Worm (Caenorhabditis elegans) whole organism, young adult: ENCODE results near the gene nhr-38.

Experiments
- B0019.2 ChIP-seq: fragments of 200-800 bp; sonication (Bioruptor generic); conservative IDR thresholded peaks from 2 replicates; pipeline ENCODE4 v1.3.6; 2022; ENCODE audit warnings: missing genetic modification reagents, missing genetic modification characterization, missing compliant biosample characterization
- B0035.1 ChIP-seq: sonication (generic microtip); optimal IDR thresholded peaks from 2 replicates; lab custom pipeline; 2016; ENCODE audit warnings: missing genetic modification characterization, mild to moderate bottlenecking, missing compliant biosample characterization, missing genotype, missing genetic modification reagents
- B0261.1 ChIP-seq: sonication (generic microtip); optimal IDR thresholded peaks from 2 replicates; lab custom pipeline; 2016; ENCODE audit warnings: mild to moderate bottlenecking, missing genetic modification characterization, moderate library complexity, missing compliant biosample characterization
- F10E7.11 ChIP-seq: sonication (generic microtip); optimal IDR thresholded peaks from 2 replicates; lab custom pipeline; 2017; ENCODE audit warnings: mild to moderate bottlenecking, missing genetic modification characterization, moderate library complexity, missing compliant biosample characterization
- F33H1.4 ChIP-seq: fragments of 200-800 bp; sonication (Bioruptor generic); IDR thresholded peaks from 2 replicates; pipeline ENCODE4 v1.3.6; 2022; ENCODE audit warnings: missing genetic modification reagents, missing genetic modification characterization, missing compliant biosample characterization
- F39B2.1 ChIP-seq: fragments of 200-800 bp; sonication (Bioruptor generic); IDR thresholded peaks from 2 replicates; pipeline ENCODE4 v1.3.6; 2022; ENCODE audit warnings: missing genetic modification reagents, missing genetic modification characterization, missing compliant biosample characterization
- F49E8.2 ChIP-seq: sonication (generic microtip); optimal IDR thresholded peaks from 3 replicates; lab custom pipeline; 2017; ENCODE audit warnings: missing genetic modification characterization, mild to moderate bottlenecking, missing compliant biosample characterization, antibody characterized with exemption, moderate library complexity; ENCODE audit not compliant: insufficient read depth
- F52B5.7 ChIP-seq: sonication (generic microtip); optimal IDR thresholded peaks from 2 replicates; lab custom pipeline; 2016; ENCODE audit warnings: mild to moderate bottlenecking, missing genetic modification characterization, missing compliant biosample characterization
- F57A8.1 ChIP-seq: fragments of 200-800 bp; sonication (Bioruptor generic); optimal IDR thresholded peaks from 2 replicates; lab custom pipeline; 2018; ENCODE audit warnings: mild to moderate bottlenecking, missing genetic modification characterization, moderate library complexity, missing compliant biosample characterization
- F57C9.4 ChIP-seq: sonication (generic microtip); optimal IDR thresholded peaks from 2 replicates; lab custom pipeline; 2017; ENCODE audit warnings: mild to moderate bottlenecking, missing genetic modification characterization, missing compliant biosample characterization
- T26A5.8 ChIP-seq: sonication (generic microtip); optimal IDR thresholded peaks from 2 replicates; lab custom pipeline; 2016; ENCODE audit warnings: missing genetic modification characterization, missing compliant biosample characterization
- Y67H2A.10 ChIP-seq: fragments of 200-800 bp; sonication (Bioruptor generic); conservative IDR thresholded peaks from 2 replicates; pipeline ENCODE4 v1.3.6; 2022; ENCODE audit warnings: missing genetic modification reagents, missing genetic modification characterization, missing compliant biosample characterization
- Y79H2A.3 ChIP-seq: fragments of 200-800 bp; sonication (Bioruptor generic); conservative IDR thresholded peaks from 2 replicates; pipeline ENCODE4 v1.3.6; 2022; ENCODE audit warnings: missing genetic modification reagents, missing genetic modification characterization, missing compliant biosample characterization
- akir-1 ChIP-seq: fragments of 200-800 bp; sonication (Bioruptor generic); optimal IDR thresholded peaks from 2 replicates; lab custom pipeline; 2018; ENCODE audit warnings: mild to moderate bottlenecking, missing genetic modification characterization, moderate library complexity, missing compliant biosample characterization
- aptf-3 ChIP-seq: fragments of 200-800 bp; sonication (Bioruptor generic); IDR thresholded peaks from 2 replicates; pipeline ENCODE4 v1.3.6; 2022; ENCODE audit warnings: missing genetic modification characterization, missing compliant biosample characterization
- atf-7 ChIP-seq: sonication (generic microtip); optimal IDR thresholded peaks from 2 replicates; lab custom pipeline; 2017; ENCODE audit warnings: mild to moderate bottlenecking, missing genetic modification characterization, missing compliant biosample characterization
- attf-3 ChIP-seq: fragments of 200-800 bp; sonication (Bioruptor generic); conservative IDR thresholded peaks from 2 replicates; pipeline ENCODE4 v1.3.6; 2022; ENCODE audit warnings: missing genetic modification reagents, missing genetic modification characterization, missing compliant biosample characterization
- bed-2 ChIP-seq: fragments of 200-800 bp; sonication (Bioruptor generic); IDR thresholded peaks from 2 replicates; pipeline ENCODE4 v1.3.6; 2022; ENCODE audit warnings: missing genetic modification reagents, missing genetic modification characterization, missing compliant biosample characterization
- cebp-1 ChIP-seq, 2 experiments: fragments of 200-800 bp in 1 of 2; sonication (Bioruptor generic) in 1 of 2; sonication (generic microtip) in 1 of 2; IDR thresholded peaks in 1 of 2; optimal IDR thresholded peaks in 1 of 2; 2 replicates each; pipeline versions ENCODE4 v1.3.6 to Lab custom; 2017 to 2022; ENCODE audit warnings: missing compliant biosample characterization in 2 of 2, missing genetic modification characterization in 2 of 2, mild to moderate bottlenecking in 1 of 2, missing genetic modification reagents in 1 of 2, moderate library complexity in 1 of 2
- ceh-100 ChIP-seq: fragments of 200-800 bp; sonication (Bioruptor generic); IDR thresholded peaks from 2 replicates; pipeline ENCODE4 v1.3.6; 2022; ENCODE audit warnings: missing genetic modification reagents, missing genetic modification characterization, missing compliant biosample characterization
- ceh-40 ChIP-seq: fragments of 200-800 bp; sonication (Bioruptor generic); IDR thresholded peaks from 2 replicates; pipeline ENCODE4 v1.3.6; 2022; ENCODE audit warnings: missing genetic modification characterization, missing compliant biosample characterization
- chd-7 ChIP-seq: sonication (generic microtip); optimal IDR thresholded peaks from 2 replicates; lab custom pipeline; 2016; ENCODE audit warnings: mild to moderate bottlenecking, missing genetic modification characterization, moderate library complexity, missing compliant biosample characterization
- dox-1 ChIP-seq: fragments of 200-800 bp; sonication (Bioruptor generic); IDR thresholded peaks from 2 replicates; pipeline ENCODE4 v1.3.6; 2022; ENCODE audit warnings: missing genetic modification reagents, missing genetic modification characterization, missing compliant biosample characterization
- dpl-1 ChIP-seq: fragments of 150-350 bp; optimal IDR thresholded peaks from 2 replicates; lab custom pipeline; 2014; ENCODE audit warnings: missing biosample characterization, missing genetic modification reagents, missing genetic modification characterization
- egl-18 ChIP-seq: fragments of 200-800 bp; sonication (Bioruptor generic); IDR thresholded peaks from 2 replicates; pipeline ENCODE4 v1.3.6; 2022; ENCODE audit warnings: missing genetic modification reagents, missing genetic modification characterization, missing compliant biosample characterization
- hlh-26 ChIP-seq: fragments of 200-800 bp; sonication (Bioruptor generic); conservative IDR thresholded peaks from 2 replicates; pipeline ENCODE4 v1.3.6; 2022; ENCODE audit warnings: missing genetic modification reagents, missing genetic modification characterization, missing compliant biosample characterization
- lin-26 ChIP-seq: fragments of 200-800 bp; sonication (Bioruptor generic); IDR thresholded peaks from 2 replicates; pipeline ENCODE4 v1.3.6; 2022; ENCODE audit warnings: missing genetic modification reagents, missing genetic modification characterization, missing compliant biosample characterization
- lin-40 ChIP-seq: sonication (generic microtip); optimal IDR thresholded peaks from 2 replicates; lab custom pipeline; 2016; ENCODE audit warnings: missing genetic modification characterization, mild to moderate bottlenecking, missing compliant biosample characterization, missing genotype, missing genetic modification reagents
- lir-1 ChIP-seq: fragments of 200-800 bp; sonication (Bioruptor generic); conservative IDR thresholded peaks from 2 replicates; pipeline ENCODE4 v1.3.6; 2022; ENCODE audit warnings: missing genetic modification reagents, missing genetic modification characterization, missing compliant biosample characterization
- madf-3 ChIP-seq: fragments of 200-800 bp; sonication (Bioruptor generic); IDR thresholded peaks from 2 replicates; pipeline ENCODE4 v1.3.6; 2022; ENCODE audit warnings: missing genetic modification reagents, missing genetic modification characterization, missing compliant biosample characterization
- madf-8 ChIP-seq: fragments of 200-800 bp; sonication (Bioruptor generic); conservative IDR thresholded peaks from 2 replicates; pipeline ENCODE4 v1.3.6; 2022; ENCODE audit warnings: missing genetic modification reagents, missing genetic modification characterization, missing compliant biosample characterization
- mel-28 ChIP-seq: sonication (generic microtip); optimal IDR thresholded peaks from 2 replicates; lab custom pipeline; 2016; ENCODE audit warnings: borderline replicate concordance, mild to moderate bottlenecking, missing genetic modification characterization, missing compliant biosample characterization
- nfya-1 ChIP-seq: sonication (generic microtip); optimal IDR thresholded peaks from 2 replicates; lab custom pipeline; 2017; ENCODE audit warnings: antibody characterized with exemption, missing compliant biosample characterization, missing genetic modification characterization, borderline replicate concordance; ENCODE audit not compliant: insufficient read depth
- nfya-2 ChIP-seq: fragments of 200-800 bp; sonication (Bioruptor generic); IDR thresholded peaks from 2 replicates; pipeline ENCODE4 v1.3.6; 2022; ENCODE audit warnings: missing genetic modification reagents, missing genetic modification characterization, missing compliant biosample characterization
- nfyb-1 ChIP-seq: fragments of 200-800 bp; sonication (Bioruptor generic); IDR thresholded peaks from 2 replicates; pipeline ENCODE4 v1.3.6; 2022; ENCODE audit warnings: missing genetic modification reagents, missing genetic modification characterization, missing compliant biosample characterization
- pbrm-1 ChIP-seq: fragments of 200-800 bp; sonication (Bioruptor generic); IDR thresholded peaks from 2 replicates; pipeline ENCODE4 v1.3.6; 2022; ENCODE audit warnings: missing genetic modification reagents, missing genetic modification characterization, missing compliant biosample characterization
- pha-4 ChIP-seq: fragments of 150-350 bp; sonication (generic microtip); optimal IDR thresholded peaks from 2 replicates; lab custom pipeline; 2014; ENCODE audit warnings: missing biosample characterization, missing genetic modification reagents, missing genetic modification characterization
- rcor-1 ChIP-seq: fragments of 200-800 bp; sonication (Bioruptor generic); IDR thresholded peaks from 2 replicates; pipeline ENCODE4 v1.3.6; 2022; ENCODE audit warnings: missing genetic modification reagents, missing genetic modification characterization, missing compliant biosample characterization
- rec-8 ChIP-seq, 2 experiments: sonication (generic microtip); optimal IDR thresholded peaks; 2 replicates each; lab custom pipeline; 2016; ENCODE audit warnings: mild to moderate bottlenecking in 2 of 2, missing genetic modification characterization in 2 of 2, missing genetic modification reagents in 2 of 2, missing genotype in 2 of 2, missing biosample characterization in 1 of 2, missing compliant biosample characterization in 1 of 2, moderate library complexity in 1 of 2
- repo-1 ChIP-seq: sonication (generic microtip); optimal IDR thresholded peaks from 2 replicates; lab custom pipeline; 2017; ENCODE audit warnings: mild to moderate bottlenecking, missing genetic modification characterization, missing compliant biosample characterization
- snpc-1.3 ChIP-seq: sonication (generic microtip); optimal IDR thresholded peaks from 2 replicates; lab custom pipeline; 2017; ENCODE audit warnings: missing genetic modification characterization, mild to moderate bottlenecking, missing compliant biosample characterization, antibody characterized with exemption, moderate library complexity, missing genotype, missing genetic modification reagents; ENCODE audit not compliant: insufficient read depth
- snpc-3.4 ChIP-seq: sonication (generic microtip); optimal IDR thresholded peaks from 2 replicates; lab custom pipeline; 2017; ENCODE audit warnings: missing genetic modification characterization, mild to moderate bottlenecking, missing compliant biosample characterization, antibody characterized with exemption, moderate library complexity, missing genotype, missing genetic modification reagents
- tbp1 ChIP-seq: fragments of 200-800 bp; sonication (Bioruptor generic); optimal IDR thresholded peaks from 2 replicates; lab custom pipeline; 2018; ENCODE audit warnings: mild to moderate bottlenecking, missing genetic modification characterization, missing compliant biosample characterization
- zfh-2 ChIP-seq: fragments of 200-800 bp; sonication (Bioruptor generic); conservative IDR thresholded peaks from 2 replicates; pipeline ENCODE4 v1.3.6; 2022; ENCODE audit warnings: missing genetic modification reagents, missing genetic modification characterization, missing compliant biosample characterization
- ztf-18 ChIP-seq: sonication (generic microtip); optimal IDR thresholded peaks from 2 replicates; lab custom pipeline; 2016; ENCODE audit warnings: missing genotype, mild to moderate bottlenecking, missing genetic modification characterization, missing compliant biosample characterization
- ztf-26 ChIP-seq: sonication (generic microtip); optimal IDR thresholded peaks from 2 replicates; lab custom pipeline; 2017; ENCODE audit warnings: missing genetic modification characterization, missing compliant biosample characterization
- ztf-6 ChIP-seq: fragments of 200-800 bp; sonication (Bioruptor generic); IDR thresholded peaks from 2 replicates; pipeline ENCODE4 v1.3.6; 2022; ENCODE audit warnings: missing genetic modification reagents, missing genetic modification characterization, missing compliant biosample characterization

Gene nhr-38

ce11 chrIV:9739001-9739400 lies 29.0 kb downstream of the nhr-38 start (continued):
- peak; percentile 5; the same call in 1 of the 2 replicates for TF ChIP-seq madf-3 (GFP tag; lab: Robert Waterston, UW)
- no peak for TF ChIP-seq attf-3 (GFP tag; lab: Robert Waterston, UW)
- no peak for TF ChIP-seq snpc-1.3 (tag; lab: Kevin White, UChicago)
- TF ChIP-seq bed-2 = no peak
- no peak for TF ChIP-seq Y67H2A.10
- TF ChIP-seq F49E8.2 (tag; lab: Kevin White, UChicago) = peak; percentile 59
- 0 out of 2 replicates have a peak, but pooled peaks have one; percentile 49 for TF ChIP-seq Y79H2A.3 (GFP tag; lab: Robert Waterston, UW)
- TF ChIP-seq B0035.1 (tag; lab: Kevin White, UChicago) = peak; percentile 11
- no peak for TF ChIP-seq B0019.2
- 0 out of 2 replicates have a peak, but pooled peaks have one; percentile 34 for TF ChIP-seq F39B2.1 (GFP tag; lab: Robert Waterston, UW)
- TF ChIP-seq cebp-1 (GFP tag; IDR thresholded peaks at IDR 0.05; lab: Robert Waterston, UW) = no peak
- peak; percentile 42 for TF ChIP-seq cebp-1 (tag; optimal IDR thresholded peaks at IDR 0.05; lab: Kevin White, UChicago)
- no peak for TF ChIP-seq hlh-26
- TF ChIP-seq mel-28 (tag; lab: Kevin White, UChicago) = no peak
- no peak for TF ChIP-seq ceh-40 (GFP tag; lab: Robert Waterston, UW)
- no peak for TF ChIP-seq nfya-2 (GFP tag; lab: Robert Waterston, UW)
- no peak for TF ChIP-seq pbrm-1 (GFP tag; lab: Robert Waterston, UW)
- TF ChIP-seq ztf-26 (tag; lab: Kevin White, UChicago) = no peak
- no peak for TF ChIP-seq lin-40 (tag; lab: Kevin White, UChicago)
- TF ChIP-seq dox-1 (GFP tag; lab: Robert Waterston, UW) = no peak
- no peak for TF ChIP-seq T26A5.8 (tag; lab: Kevin White, UChicago)
- TF ChIP-seq rcor-1 (GFP tag; lab: Robert Waterston, UW) = peak; percentile 51
- TF ChIP-seq nfya-1 (tag; lab: Kevin White, UChicago) = no peak
- no peak for TF ChIP-seq ztf-18 (tag; lab: Kevin White, UChicago)
- TF ChIP-seq ztf-6 (GFP tag; lab: Robert Waterston, UW) = no peak
- peak; percentile 32; the same call in 1 of the 2 replicates for TF ChIP-seq F33H1.4 (GFP tag; lab: Robert Waterston, UW)
- TF ChIP-seq aptf-3 (GFP tag; lab: Robert Waterston, UW) = no peak
- no peak for TF ChIP-seq F57A8.1
- TF ChIP-seq snpc-3.4 = no peak
- TF ChIP-seq repo-1 (tag; lab: Kevin White, UChicago) = peak; percentile 13
- no peak for TF ChIP-seq madf-8 (GFP tag; lab: Robert Waterston, UW)
- no peak for TF ChIP-seq egl-18
- TF ChIP-seq lin-26 (GFP tag; lab: Robert Waterston, UW) = no peak; the same call in 1 of the 2 replicates
- no peak for TF ChIP-seq F57C9.4 (tag; lab: Kevin White, UChicago)
- TF ChIP-seq zfh-2 (GFP tag; lab: Robert Waterston, UW) = no peak
- no peak for TF ChIP-seq B0261.1 (tag; lab: Kevin White, UChicago)
- no peak for TF ChIP-seq akir-1 (GFP tag; lab: Kevin White, UChicago)
- no peak for TF ChIP-seq dpl-1 (GFP tag; lab: Kevin White, UChicago)
- TF ChIP-seq chd-7 (tag; lab: Kevin White, UChicago) = no peak
- TF ChIP-seq F10E7.11 = no peak
- TF ChIP-seq pha-4 (tag; lab: Kevin White, UChicago) = no peak
- TF ChIP-seq ceh-100 (GFP tag; lab: Robert Waterston, UW) = no peak
- peak; percentile 68 for TF ChIP-seq F52B5.7 (tag; lab: Kevin White, UChicago)
- TF ChIP-seq rec-8 (tag; optimal IDR thresholded peaks at IDR 0.05; lab: Kevin White, UChicago) = no peak
- TF ChIP-seq tbp1 (GFP tag; lab: Kevin White, UChicago) = peak; percentile 33
- no peak for TF ChIP-seq atf-7 (tag; lab: Kevin White, UChicago)
- peak; percentile 67; the same call in 1 of the 2 replicates for TF ChIP-seq nfyb-1 (GFP tag; lab: Robert Waterston, UW)
- no peak for TF ChIP-seq lir-1 (GFP tag; lab: Robert Waterston, UW)
